Worm (Caenorhabditis elegans): ENCODE results near the gene acl-8.

Gene acl-8

ce11 chrV:6456903-6457302 lies 6.2 kb downstream of the acl-8 start:
- no peak for TF ChIP-seq mxl-3 (GFP tag; optimal IDR thresholded peaks at IDR 0.05)
- peak; percentile 96 for TF ChIP-seq aha-1 (tag)

DNA sequence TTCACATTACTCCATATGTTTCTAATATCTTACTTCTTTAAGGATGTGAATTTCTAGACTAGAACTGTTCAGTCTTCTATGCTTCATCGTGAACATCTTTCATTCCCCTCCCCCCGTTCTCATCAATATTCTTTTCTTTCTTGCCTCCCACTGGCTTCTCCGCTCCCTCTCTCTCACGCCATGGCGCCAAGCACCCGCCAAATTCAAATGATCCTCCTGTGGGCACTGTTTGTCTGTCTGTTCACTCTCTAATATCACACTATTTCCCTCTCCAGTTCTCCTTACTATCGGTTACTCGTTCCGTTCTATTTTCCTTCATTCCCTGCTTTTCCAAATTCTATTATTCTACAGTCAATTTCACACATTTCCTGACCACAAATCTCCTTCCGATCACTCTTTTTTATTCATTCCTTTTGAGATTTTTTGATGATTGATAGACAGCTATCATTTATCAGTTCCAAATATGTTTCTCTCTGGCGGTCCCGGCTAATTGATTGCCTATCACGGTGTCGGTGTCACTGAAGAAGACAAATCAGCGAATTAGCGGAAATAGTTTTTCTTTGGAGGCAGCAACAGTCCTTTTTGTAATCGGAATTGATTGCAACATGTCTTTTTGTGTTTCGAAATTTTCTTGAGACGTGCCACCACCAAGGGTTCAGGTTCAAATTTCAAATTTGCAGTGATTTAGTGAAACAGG lies 7.8 kb downstream of the acl-8 start:
- TF ChIP-seq mes-2 (tag; optimal IDR thresholded peaks at IDR 0.05; ENCODE audit: poor library complexity, severe bottlenecking), result peak; percentile 50
- TF ChIP-seq dmd-9 (GFP tag; IDR thresholded peaks at IDR 0.05), result no peak
- peak in 1 of 2 experiments; percentile 16 for TF ChIP-seq mdl-1 (tag; optimal IDR thresholded peaks at IDR 0.05)
- TF ChIP-seq unc-62 (GFP tag; optimal IDR thresholded peaks at IDR 0.05 in 1 of 2), result peak in 1 of 2 experiments; percentile 86
- no peak for TF ChIP-seq unc-62 (tag; optimal IDR thresholded peaks at IDR 0.05)
- TF ChIP-seq ztf-7 (tag; optimal IDR thresholded peaks at IDR 0.05), result no peak
- peak; percentile 12 for TF ChIP-seq dve-1 (tag; optimal IDR thresholded peaks at IDR 0.05; ENCODE audit: insufficient read depth)
- peak; percentile 2 for TF ChIP-seq aha-1 (tag)
- TF ChIP-seq saeg-2 (GFP tag; IDR thresholded peaks at IDR 0.05), result no peak
- no peak for TF ChIP-seq nhr-10 (tag; optimal IDR thresholded peaks at IDR 0.05)
- no peak for TF ChIP-seq nhr-6 (tag; optimal IDR thresholded peaks at IDR 0.05)

- TF ChIP-seq php-3 (GFP tag; IDR thresholded peaks at IDR 0.05), result peak; percentile 69; the same call in 1 of the 2 replicates
- TF ChIP-seq zfp-3 (GFP tag; conservative IDR thresholded peaks at IDR 0.05), result no peak
- no peak for TF ChIP-seq gei-8 (GFP tag; optimal IDR thresholded peaks at IDR 0.05)
- TF ChIP-seq hlh-30 (tag; optimal IDR thresholded peaks at IDR 0.05; ENCODE audit: insufficient read depth), result peak; percentile 63
- peak; percentile 24; the same call in 1 of the 2 replicates for TF ChIP-seq dmd-6 (GFP tag; IDR thresholded peaks at IDR 0.05)
These were observed 10.6 kb downstream of the acl-8 start for ce11 chrV:6461250-6461649.

DNA sequence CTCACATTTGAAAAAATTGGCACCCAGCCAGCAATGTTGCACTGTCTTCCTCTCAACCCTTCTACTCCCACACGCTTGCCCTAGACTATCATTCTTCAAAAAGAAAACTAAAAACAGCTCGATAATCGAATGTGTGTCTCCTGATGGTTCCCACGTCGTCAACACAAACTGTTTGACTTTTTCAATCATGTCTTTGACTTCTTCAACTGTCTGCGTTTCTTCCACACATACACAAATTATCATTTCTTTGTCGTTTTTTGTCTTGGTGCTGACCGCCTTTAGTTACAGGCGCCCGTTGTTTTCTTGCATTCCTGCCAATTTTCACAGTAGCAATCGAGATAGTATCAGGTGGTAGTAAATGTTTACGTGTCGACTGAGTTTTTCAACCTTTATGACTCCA lies 11.9 kb downstream of the acl-8 start:
- TF ChIP-seq lin-38 (GFP tag; IDR thresholded peaks at IDR 0.05) (no peak), aha-1 (tag) (peak; percentile 18), nhr-102 (tag; optimal IDR thresholded peaks at IDR 0.05) (no peak), dmd-6 (GFP tag; IDR thresholded peaks at IDR 0.05) (peak; percentile 32; the same call in 1 of the 2 replicates), Y105C5A.15 (GFP tag; IDR thresholded peaks at IDR 0.05) (no peak), hlh-30 (tag; optimal IDR thresholded peaks at IDR 0.05; ENCODE audit: insufficient read depth) (peak; percentile 73), zag-1 (tag; optimal IDR thresholded peaks at IDR 0.05) (no peak), nhr-11 (tag; optimal IDR thresholded peaks at IDR 0.05) (no peak), unc-62 (GFP tag; optimal IDR thresholded peaks at IDR 0.05 in 1 of 2) (no peak), unc-62 (tag; optimal IDR thresholded peaks at IDR 0.05) (no peak), R02D3.7 (tag; optimal IDR thresholded peaks at IDR 0.05) (no peak), ama-1 (optimal IDR thresholded peaks at IDR 0.05) (no peak), mep-1 (tag; optimal IDR thresholded peaks at IDR 0.05) (peak; percentile 7), aly-2 (tag; optimal IDR thresholded peaks at IDR 0.05) (no peak), hmg-1.1 (GFP tag; IDR thresholded peaks at IDR 0.05) (no peak), ZK337.2 (GFP tag; IDR thresholded peaks at IDR 0.05) (no peak), nhr-28 (tag; optimal IDR thresholded peaks at IDR 0.05) (peak; percentile 76), D1046.2 (GFP tag; IDR thresholded peaks at IDR 0.05) (no peak), php-3 (GFP tag; IDR thresholded peaks at IDR 0.05) (0 out of 2 replicates have a peak, but pooled peaks have one; percentile 31), daf-16 (GFP tag; optimal IDR thresholded peaks at IDR 0.05) (no peak), daf-16 (tag; optimal IDR thresholded peaks at IDR 0.05) (peak; percentile 78), hlh-11 (tag; optimal IDR thresholded peaks at IDR 0.05) (peak; percentile 51), nhr-77 (tag; optimal IDR thresholded peaks at IDR 0.05) (peak; percentile 16), dpl-1 (GFP tag; optimal IDR thresholded peaks at IDR 0.05) (peak; percentile 32), unc-130 (GFP tag; optimal IDR thresholded peaks at IDR 0.05) (no peak), pqm-1 (tag; optimal IDR thresholded peaks at IDR 0.05) (no peak), unc-39 (tag; optimal IDR thresholded peaks at IDR 0.05) (no peak), dve-1 (tag; optimal IDR thresholded peaks at IDR 0.05; ENCODE audit: insufficient read depth) (peak; percentile 27), nhr-6 (tag; optimal IDR thresholded peaks at IDR 0.05) (no peak)
